Worm (Caenorhabditis elegans): ENCODE results near the gene srh-265.
"Not testable (repeated sequence)": the region's sequence is repeated elsewhere in the genome, so short reads cannot be mapped to it uniquely, and the experiment has no call there.

srh-265 gene

DNA sequence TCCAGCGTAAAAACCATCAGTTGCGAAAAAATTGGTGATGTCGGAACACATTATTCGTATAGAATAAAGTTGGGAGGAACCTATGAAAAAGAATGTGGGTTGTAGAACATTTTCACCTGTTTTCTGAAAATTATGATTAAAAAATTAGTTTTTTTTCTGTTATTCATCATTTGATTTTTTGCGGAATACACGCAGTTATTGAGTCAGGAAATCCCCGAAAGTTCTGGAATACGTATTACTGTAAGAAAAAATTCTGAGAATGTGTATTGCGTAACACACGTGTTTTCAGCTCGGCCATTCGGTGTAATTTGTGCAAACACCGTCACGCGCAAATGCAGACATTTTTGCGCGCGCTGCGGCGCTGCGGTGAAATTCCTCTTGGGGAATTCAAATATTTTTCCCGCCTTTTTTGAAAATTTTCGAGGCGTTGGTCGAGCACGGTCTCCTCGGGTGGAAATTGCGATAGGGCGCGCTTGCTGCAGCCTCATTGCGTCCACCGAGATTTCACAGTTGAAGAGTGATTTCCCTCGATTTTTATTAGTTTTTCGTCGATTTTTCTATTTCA, 27.1 kb upstream of the srh-265 start, which contains the start of gene srh-170 (continued):
- TF ChIP-seq attf-3 (GFP tag; conservative IDR thresholded peaks at IDR 0.05): no peak
- TF ChIP-seq aptf-3 (GFP tag; IDR thresholded peaks at IDR 0.05): no peak
- no peak for TF ChIP-seq ets-4 (GFP tag; optimal IDR thresholded peaks at IDR 0.05)
- TF ChIP-seq attf-5 (GFP tag; optimal IDR thresholded peaks at IDR 0.05): no peak
- peak; percentile 12 for TF ChIP-seq lin-54 (GFP tag; optimal IDR thresholded peaks at IDR 0.05)
- no peak for TF ChIP-seq ztf-22 (GFP tag; optimal IDR thresholded peaks at IDR 0.05)
- TF ChIP-seq ama-1 (optimal IDR thresholded peaks at IDR 0.05): no peak
- no peak for TF ChIP-seq ama-1 (GFP tag; optimal IDR thresholded peaks at IDR 0.05)
- TF ChIP-seq dox-1 (GFP tag; IDR thresholded peaks at IDR 0.05): no peak
- TF ChIP-seq snpc-1.3 (tag; optimal IDR thresholded peaks at IDR 0.05; ENCODE audit: insufficient read depth): no peak
- no peak for TF ChIP-seq somi-1 (GFP tag; optimal IDR thresholded peaks at IDR 0.05)
- TF ChIP-seq let-526 (GFP tag; IDR thresholded peaks at IDR 0.05): no peak
- no peak for TF ChIP-seq nhr-120 (GFP tag; IDR thresholded peaks at IDR 0.05)
- no peak for TF ChIP-seq mes-4 (tag; optimal IDR thresholded peaks at IDR 0.05)
- TF ChIP-seq cebp-1 (GFP tag; IDR thresholded peaks at IDR 0.05): no peak
- TF ChIP-seq cebp-1 (tag; optimal IDR thresholded peaks at IDR 0.05): no peak
- TF ChIP-seq Y95B8A.8 (GFP tag; IDR thresholded peaks at IDR 0.05): no peak
- peak; percentile 57 for TF ChIP-seq madf-6 (GFP tag; IDR thresholded peaks at IDR 0.05)
- TF ChIP-seq hlh-12 (tag; optimal IDR thresholded peaks at IDR 0.05): no peak
- TF ChIP-seq F22D6.2 (tag; optimal IDR thresholded peaks at IDR 0.05): no peak
- TF ChIP-seq F57A8.1 (GFP tag; optimal IDR thresholded peaks at IDR 0.05): no peak
- no peak for TF ChIP-seq lsy-27 (tag; optimal IDR thresholded peaks at IDR 0.05; ENCODE audit: borderline replicate concordance, insufficient read depth)
- no peak for TF ChIP-seq dpff-1 (tag; optimal IDR thresholded peaks at IDR 0.05)
- no peak for TF ChIP-seq B0035.1 (tag; optimal IDR thresholded peaks at IDR 0.05)
- no peak for TF ChIP-seq ceh-27 (GFP tag; optimal IDR thresholded peaks at IDR 0.05)
- TF ChIP-seq ztf-28 (GFP tag; IDR thresholded peaks at IDR 0.05): 0 out of 2 replicates have a peak, but pooled peaks have one; percentile 30
- TF ChIP-seq him-1 (tag; optimal IDR thresholded peaks at IDR 0.05): no peak
- TF ChIP-seq snpc-1.1 (tag; optimal IDR thresholded peaks at IDR 0.05; ENCODE audit: insufficient read depth): no peak
- TF ChIP-seq C17E4.6 (GFP tag; IDR thresholded peaks at IDR 0.05): no peak

DNA sequence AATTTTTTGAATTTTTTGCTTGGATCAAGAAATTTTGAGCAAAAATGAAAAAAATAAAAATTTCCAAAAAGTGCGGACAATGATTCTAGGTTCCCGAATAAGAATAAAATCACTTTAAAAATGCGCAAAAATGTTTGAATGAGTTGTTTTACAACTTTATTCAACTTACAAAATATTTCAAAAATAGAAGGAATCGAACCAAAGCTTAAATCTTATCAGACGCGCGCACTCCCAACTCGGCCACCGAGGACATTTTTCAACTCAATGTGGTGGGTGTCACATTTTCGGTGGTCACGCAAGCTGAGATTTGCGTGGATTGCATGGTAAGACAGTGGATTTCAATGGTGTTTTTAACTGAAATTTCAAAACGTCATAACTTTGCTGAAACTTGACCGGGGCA, 25.5 kb upstream of the srh-265 start:
- TF ChIP-seq B0261.1 (tag; optimal IDR thresholded peaks at IDR 0.05) (peak; percentile 50), rpc-1 (tag; optimal IDR thresholded peaks at IDR 0.05) (peak; percentile 42), tbp1 (GFP tag; optimal IDR thresholded peaks at IDR 0.05) (peak; percentile 76)
- TF ChIP-seq rpc-1 (optimal IDR thresholded peaks at IDR 0.05): not testable (repeated sequence)

DNA sequence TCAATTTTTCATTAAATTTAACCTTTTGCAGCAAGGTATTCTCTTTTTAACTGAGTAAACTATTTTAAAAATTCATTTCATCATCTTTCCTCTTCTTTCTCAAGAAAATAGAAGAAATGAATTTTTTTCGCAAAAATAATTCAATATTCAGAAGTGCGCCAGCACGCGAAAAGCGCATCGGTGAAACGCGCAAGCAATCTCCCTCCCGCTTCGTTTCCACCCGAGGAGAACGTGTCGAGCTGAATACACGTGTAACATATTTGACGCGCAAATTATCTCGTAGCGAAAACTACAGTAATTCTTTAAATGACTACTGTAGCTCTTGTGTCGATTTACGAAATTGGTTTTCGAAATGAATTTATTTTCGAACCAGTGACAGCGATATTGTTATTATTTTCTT, 24.0 kb upstream of the srh-265 start:
- no peak for TF ChIP-seq him-1 (tag; optimal IDR thresholded peaks at IDR 0.05)
- TF ChIP-seq snpc-3.4 (tag; optimal IDR thresholded peaks at IDR 0.05): no peak
- TF ChIP-seq lsl-1 (GFP tag; optimal IDR thresholded peaks at IDR 0.05): peak; percentile 62
- TF ChIP-seq mcd-1 (GFP tag; IDR thresholded peaks at IDR 0.05): peak; percentile 45; the same call in 1 of the 2 replicates
- TF ChIP-seq pha-4 (tag; optimal IDR thresholded peaks at IDR 0.05): no peak
- peak; percentile 11; the same call in 1 of the 2 replicates for TF ChIP-seq madf-6 (GFP tag; IDR thresholded peaks at IDR 0.05)
- TF ChIP-seq F37B4.10 (GFP tag; IDR thresholded peaks at IDR 0.05): no peak
- TF ChIP-seq ceh-100 (GFP tag; IDR thresholded peaks at IDR 0.05): no peak
- peak; percentile 73 for TF ChIP-seq ztf-18 (tag; optimal IDR thresholded peaks at IDR 0.05)
- TF ChIP-seq hmg-1.2 (GFP tag; IDR thresholded peaks at IDR 0.05): 0 out of 2 replicates have a peak, but pooled peaks have one; percentile 12
- TF ChIP-seq nhr-80 (tag; optimal IDR thresholded peaks at IDR 0.05): no peak
- TF ChIP-seq C17E4.6 (GFP tag; IDR thresholded peaks at IDR 0.05): no peak
- TF ChIP-seq nhr-179 (tag; optimal IDR thresholded peaks at IDR 0.05): no peak
